Fruit fly (Drosophila melanogaster): ENCODE data around the gene stwl.

DNA sequence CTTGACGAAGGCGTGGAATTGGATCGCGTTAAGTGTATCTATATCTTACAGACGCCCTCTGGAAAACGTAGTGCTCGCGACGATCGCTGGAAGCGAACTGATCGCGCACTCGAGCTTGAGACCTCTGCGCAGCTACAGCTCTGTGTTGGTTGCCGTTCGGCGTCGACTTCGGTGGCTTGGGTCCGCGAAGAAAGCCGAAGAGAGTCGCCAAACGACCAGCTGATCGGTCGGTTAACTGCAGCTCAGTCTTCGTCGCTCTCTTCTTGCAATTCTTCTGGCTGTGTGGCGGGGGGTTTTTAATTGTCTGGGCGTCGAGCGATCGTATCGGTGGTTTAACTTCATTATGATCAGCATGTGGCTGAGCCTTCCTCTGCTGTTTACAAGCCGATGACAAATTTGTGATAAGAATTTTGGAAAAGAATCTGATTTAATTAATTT lies 17.6 kb upstream of the stwl start:
- no peak for TF ChIP-seq EcR (GFP tag; optimal IDR thresholded peaks at IDR 0.05)
- TF ChIP-seq CG8478 (optimal IDR thresholded peaks at IDR 0.05): no peak
- TF ChIP-seq psq (optimal IDR thresholded peaks at IDR 0.05): no peak
